Worm (Caenorhabditis elegans): ENCODE measurements around the gene cdd-2.

The cdd-2 gene

DNA sequence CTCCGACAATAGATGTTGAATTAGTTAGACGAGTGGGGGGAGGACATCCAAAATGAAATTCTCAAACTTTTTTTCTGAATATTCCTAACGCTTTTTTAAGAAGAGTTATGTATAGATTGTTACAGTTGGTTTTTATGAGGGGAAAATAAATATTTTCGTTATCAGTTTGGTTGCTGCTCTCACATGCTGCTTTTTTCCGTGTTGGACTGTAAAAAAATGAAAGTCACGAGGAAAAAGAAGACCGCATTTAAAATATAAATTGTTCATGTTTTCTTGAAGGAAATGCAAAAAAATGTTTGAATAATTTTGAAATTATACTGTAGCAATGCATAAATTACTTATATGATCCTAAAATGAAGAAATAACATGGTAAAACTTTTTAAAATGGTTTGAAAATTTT is 26.9 kb downstream of the cdd-2 start:
- TF ChIP-seq nhr-28 (tag; optimal IDR thresholded peaks at IDR 0.05) (no peak), cnd-1 (tag; optimal IDR thresholded peaks at IDR 0.05) (no peak), lin-32 (GFP tag; optimal IDR thresholded peaks at IDR 0.05) (no peak), mab-5 (tag; optimal IDR thresholded peaks at IDR 0.05) (no peak), tbx-8 (GFP tag; optimal IDR thresholded peaks at IDR 0.05) (no peak), ceh-83 (GFP tag; optimal IDR thresholded peaks at IDR 0.05) (no peak), pha-4 (tag; optimal IDR thresholded peaks at IDR 0.05) (no peak), ham-2 (GFP tag; optimal IDR thresholded peaks at IDR 0.05) (no peak), blmp-1 (tag; optimal IDR thresholded peaks at IDR 0.05) (no peak)

DNA sequence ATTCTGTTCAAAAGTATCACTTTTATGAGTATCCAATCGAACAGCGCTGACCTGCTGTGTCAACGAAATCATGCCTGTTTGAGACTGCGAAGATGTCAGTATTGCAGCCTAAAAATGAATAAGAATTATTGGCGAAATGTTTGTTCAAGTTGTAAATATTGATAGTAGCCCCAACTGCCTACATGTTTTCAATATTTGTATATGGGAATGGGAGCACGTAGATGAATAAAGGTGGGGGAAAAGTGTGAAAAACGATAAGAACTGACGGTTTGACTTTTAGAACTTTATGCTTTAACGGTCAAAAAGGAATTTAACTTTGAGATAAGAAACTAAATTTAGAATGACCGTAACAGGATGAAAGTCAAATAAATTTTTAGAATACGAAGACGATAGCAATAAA is 27.4 kb downstream of the cdd-2 start:
- TF ChIP-seq mep-1 (tag; optimal IDR thresholded peaks at IDR 0.05) (no peak), unc-120 (tag; optimal IDR thresholded peaks at IDR 0.05; ENCODE audit: poor library complexity, severe bottlenecking) (no peak), lin-32 (GFP tag; optimal IDR thresholded peaks at IDR 0.05) (no peak), unc-39 (tag; optimal IDR thresholded peaks at IDR 0.05) (no peak), nhr-28 (tag; optimal IDR thresholded peaks at IDR 0.05) (no peak), lin-13 (tag; optimal IDR thresholded peaks at IDR 0.05) (no peak), nhr-76 (tag; optimal IDR thresholded peaks at IDR 0.05) (no peak), ceh-83 (GFP tag; optimal IDR thresholded peaks at IDR 0.05) (no peak), tbx-8 (GFP tag; optimal IDR thresholded peaks at IDR 0.05) (no peak), cnd-1 (tag; optimal IDR thresholded peaks at IDR 0.05) (no peak), ham-2 (GFP tag; optimal IDR thresholded peaks at IDR 0.05) (no peak), ces-1 (GFP tag; optimal IDR thresholded peaks at IDR 0.05) (no peak), sem-2 (GFP tag; optimal IDR thresholded peaks at IDR 0.05) (no peak), sptf-1 (tag; optimal IDR thresholded peaks at IDR 0.05) (no peak), M03D4.4 (tag; optimal IDR thresholded peaks at IDR 0.05) (no peak)

DNA sequence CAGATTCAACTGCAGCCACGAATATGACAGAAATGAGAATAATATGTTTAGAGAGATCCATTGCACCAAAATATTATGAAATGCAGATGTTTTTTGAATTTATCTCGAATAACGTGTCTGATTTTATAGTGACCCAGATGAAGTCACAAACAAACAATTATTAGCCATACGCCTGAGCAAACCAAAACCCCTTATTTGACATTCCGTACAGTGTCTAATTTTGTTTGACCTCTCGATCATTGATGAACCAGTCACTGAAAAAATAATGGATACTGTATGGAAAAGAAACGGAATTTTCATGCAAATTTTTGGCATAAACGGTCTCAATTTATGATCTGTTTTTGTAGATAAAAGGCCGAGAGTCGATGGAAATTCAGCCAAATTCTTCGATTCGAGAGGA is 31.5 kb downstream of the cdd-2 start, which contains the start of the genes R05G6.9 and R05G6.3:
Gene R05G6.9 (minus strand): TSS at position 101 of the 400 bp plus-strand sequence.
Gene R05G6.3 (plus strand): TSS at position 386 of the 400 bp plus-strand sequence.
- TF ChIP-seq tbx-8 (GFP tag; optimal IDR thresholded peaks at IDR 0.05) (no peak), lin-13 (tag; optimal IDR thresholded peaks at IDR 0.05) (no peak), flh-1 (GFP tag; optimal IDR thresholded peaks at IDR 0.05) (no peak), cnd-1 (tag; optimal IDR thresholded peaks at IDR 0.05) (no peak), ztf-11 (tag; optimal IDR thresholded peaks at IDR 0.05) (no peak), elt-1 (tag; optimal IDR thresholded peaks at IDR 0.05; ENCODE audit: borderline replicate concordance, insufficient read depth) (no peak), elt-3 (tag; optimal IDR thresholded peaks at IDR 0.05) (no peak), M03D4.4 (tag; optimal IDR thresholded peaks at IDR 0.05) (no peak), ham-2 (GFP tag; optimal IDR thresholded peaks at IDR 0.05) (no peak), snpc-4 (tag; optimal IDR thresholded peaks at IDR 0.05) (no peak), pha-4 (tag; optimal IDR thresholded peaks at IDR 0.05) (no peak), nhr-28 (tag; optimal IDR thresholded peaks at IDR 0.05) (no peak), nhr-237 (tag; optimal IDR thresholded peaks at IDR 0.05) (no peak)

DNA sequence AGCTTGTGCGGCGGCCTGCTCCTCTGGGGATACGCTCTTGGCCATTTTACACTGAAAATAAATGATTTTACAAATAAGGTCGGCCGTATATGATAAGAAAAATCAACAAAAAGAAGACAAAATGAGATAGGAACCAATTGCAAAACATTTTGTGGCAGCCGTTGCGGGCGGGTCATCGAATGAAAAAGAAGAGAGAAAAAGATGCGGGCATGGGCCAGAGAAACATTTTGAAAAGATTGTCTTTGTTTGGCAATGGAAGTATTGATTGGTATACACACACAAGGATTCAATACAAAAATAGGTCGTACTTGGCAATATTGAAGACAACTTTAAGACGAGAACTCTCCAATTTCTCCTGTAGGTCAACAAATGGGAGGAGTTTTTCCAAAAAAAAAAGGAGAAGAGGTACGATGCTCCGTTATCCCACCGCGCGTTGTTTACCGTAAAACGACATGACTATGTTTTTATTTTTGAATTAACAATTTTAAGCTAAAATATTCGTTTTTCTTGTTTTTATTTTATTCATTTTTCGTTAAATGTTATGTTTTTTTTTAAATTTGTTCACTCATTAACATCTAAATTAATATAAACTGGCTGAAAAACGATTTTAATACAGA is 35.0 kb downstream of the cdd-2 start, which contains the start of the genes plc-4 and R05G6.4:
Gene plc-4 (minus strand): TSS at position 51 of the 617 bp plus-strand sequence.
Gene R05G6.4 (plus strand): TSS at position 617 of the 617 bp plus-strand sequence.
- TF ChIP-seq nhr-12 (tag; optimal IDR thresholded peaks at IDR 0.05): no peak
- TF ChIP-seq elt-3 (tag; optimal IDR thresholded peaks at IDR 0.05): no peak
- peak; percentile 23 for TF ChIP-seq ces-1 (GFP tag; optimal IDR thresholded peaks at IDR 0.05)
- no peak for TF ChIP-seq unc-120 (tag; optimal IDR thresholded peaks at IDR 0.05; ENCODE audit: poor library complexity, severe bottlenecking)
- TF ChIP-seq M03D4.4 (tag; optimal IDR thresholded peaks at IDR 0.05): no peak
- TF ChIP-seq lsy-2 (tag; optimal IDR thresholded peaks at IDR 0.05): peak; percentile 18

DNA sequence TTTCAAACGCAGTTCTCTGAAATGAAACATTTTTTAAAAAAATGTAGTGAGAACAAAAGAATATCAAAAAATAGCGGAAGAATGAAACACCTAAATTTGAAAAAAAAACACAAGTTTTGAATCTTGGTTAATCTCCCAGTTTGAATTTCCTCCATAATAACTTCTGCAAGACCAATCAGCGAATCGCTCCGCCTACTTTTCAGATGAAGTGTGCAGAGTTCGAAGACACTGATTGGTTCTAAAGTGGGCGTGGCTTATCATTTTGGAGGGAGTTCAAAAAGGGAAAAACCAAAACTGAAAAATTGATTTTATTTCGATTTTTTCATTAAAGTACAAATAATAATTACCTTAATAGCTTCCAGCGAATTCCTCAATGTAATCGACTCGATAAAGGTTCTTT is 36.9 kb downstream of the cdd-2 start:
- TF ChIP-seq cnd-1 (tag; optimal IDR thresholded peaks at IDR 0.05) (no peak), lin-32 (GFP tag; optimal IDR thresholded peaks at IDR 0.05) (no peak), nhr-12 (tag; optimal IDR thresholded peaks at IDR 0.05) (no peak), nhr-237 (tag; optimal IDR thresholded peaks at IDR 0.05) (no peak), ham-2 (GFP tag; optimal IDR thresholded peaks at IDR 0.05) (no peak), zip-8 (tag; optimal IDR thresholded peaks at IDR 0.05) (no peak), flh-1 (GFP tag; optimal IDR thresholded peaks at IDR 0.05) (no peak), nhr-76 (tag; optimal IDR thresholded peaks at IDR 0.05) (no peak), mls-2 (tag; optimal IDR thresholded peaks at IDR 0.05) (no peak), lsy-2 (tag; optimal IDR thresholded peaks at IDR 0.05) (no peak), unc-120 (tag; optimal IDR thresholded peaks at IDR 0.05; ENCODE audit: poor library complexity, severe bottlenecking) (no peak), elt-3 (tag; optimal IDR thresholded peaks at IDR 0.05) (no peak)
